Worm (Caenorhabditis elegans) whole organism, L2 larva: ENCODE measurements around the gene R08D7.5.

ENCODE experiments used
- F13H6.1 ChIP-seq: sonication (generic microtip); optimal IDR thresholded peaks from 2 replicates; lab custom pipeline; 2016; ENCODE audit warnings: missing genetic modification characterization, missing compliant biosample characterization
- ama-1 ChIP-seq: fragments of 150-350 bp; optimal IDR thresholded peaks from 2 replicates; lab custom pipeline; 2018; ENCODE audit warnings: inconsistent platforms
- blmp-1 ChIP-seq: sonication (generic microtip); optimal IDR thresholded peaks from 2 replicates; lab custom pipeline; 2017; ENCODE audit warnings: missing genetic modification characterization, mild to moderate bottlenecking, missing compliant biosample characterization, antibody characterized with exemption, moderate library complexity; ENCODE audit not compliant: insufficient read depth
- crh-2 ChIP-seq: sonication (generic microtip); optimal IDR thresholded peaks from 2 replicates; lab custom pipeline; 2017; ENCODE audit warnings: missing biosample characterization, missing genetic modification characterization
- egl-27 ChIP-seq: sonication (generic microtip); optimal IDR thresholded peaks from 3 replicates; lab custom pipeline; 2017; ENCODE audit warnings: missing biosample characterization, missing genetic modification reagents, missing genetic modification characterization
- elt-1 ChIP-seq: fragments of 150-350 bp; optimal IDR thresholded peaks from 2 replicates; lab custom pipeline; 2014; ENCODE audit warnings: missing biosample characterization, missing genetic modification characterization
- lin-13 ChIP-seq: fragments of 150-350 bp; optimal IDR thresholded peaks from 2 replicates; lab custom pipeline; 2014; ENCODE audit warnings: missing biosample characterization, missing genetic modification reagents, missing genetic modification characterization
- lin-39 ChIP-seq: fragments of 150-350 bp; optimal IDR thresholded peaks from 2 replicates; lab custom pipeline; 2014; ENCODE audit warnings: missing biosample characterization, missing genetic modification reagents, missing genetic modification characterization
- mab-5 ChIP-seq: fragments of 150-350 bp; optimal IDR thresholded peaks from 2 replicates; lab custom pipeline; 2014; ENCODE audit warnings: missing biosample characterization, missing genetic modification characterization
- skn-1 ChIP-seq: sonication (generic microtip); optimal IDR thresholded peaks from 2 replicates; lab custom pipeline; 2017; ENCODE audit warnings: missing biosample characterization, missing genetic modification characterization
- snpc-4 ChIP-seq: fragments of 150-350 bp; optimal IDR thresholded peaks from 2 replicates; lab custom pipeline; 2014; ENCODE audit warnings: missing biosample characterization, missing genetic modification characterization

- no peak for TF ChIP-seq lin-13
- TF ChIP-seq mab-5 (tag; lab: Kevin White, UChicago): no peak
- peak; percentile 36 for TF ChIP-seq F13H6.1 (tag; lab: Kevin White, UChicago)
- no peak for TF ChIP-seq ama-1 (lab: Kevin White, UChicago)
- no peak for TF ChIP-seq egl-27 (tag; lab: Kevin White, UChicago)
- TF ChIP-seq elt-1 (tag; lab: Kevin White, UChicago): no peak
- TF ChIP-seq lin-39 (tag; lab: Kevin White, UChicago): no peak
- no peak for TF ChIP-seq snpc-4 (tag; lab: Kevin White, UChicago)
- TF ChIP-seq skn-1 (tag; lab: Kevin White, UChicago): no peak
- TF ChIP-seq crh-2 (tag; lab: Kevin White, UChicago): no peak
- TF ChIP-seq blmp-1 (tag; lab: Kevin White, UChicago): no peak
Observed at ce11 chrIII:9007183-9007582, 33.3 kb downstream of the R08D7.5 start.
